Worm (Caenorhabditis elegans): Measurements from ENCODE around the gene F10C2.4.

- TF ChIP-seq hmg-1.2 (GFP tag; IDR thresholded peaks at IDR 0.05) = no peak
- no peak for TF ChIP-seq sea-2 (GFP tag; IDR thresholded peaks at IDR 0.05)
- TF ChIP-seq K11D2.4 (GFP tag; IDR thresholded peaks at IDR 0.05) = no peak
- TF ChIP-seq snpc-3.4 (tag; optimal IDR thresholded peaks at IDR 0.05) = peak; percentile 39
- TF ChIP-seq cebp-1 (GFP tag; IDR thresholded peaks at IDR 0.05) = no peak
- TF ChIP-seq cebp-1 (tag; optimal IDR thresholded peaks at IDR 0.05) = no peak
- TF ChIP-seq hrde-1 (tag; optimal IDR thresholded peaks at IDR 0.05; ENCODE audit: borderline replicate concordance) = no peak
- no peak for TF ChIP-seq T26A5.8 (tag; optimal IDR thresholded peaks at IDR 0.05)
- no peak for TF ChIP-seq tbp1 (GFP tag; optimal IDR thresholded peaks at IDR 0.05)
These were observed at the start of gene F10C2.4, which contains the start of gene kup-1 for ce11 chrV:12040823-12041606.

Measured in whole organism, young adult.